Worm (Caenorhabditis elegans) whole organism, late embryonic: ENCODE results near the gene F54H5.3.
"Not testable (repeated sequence)": the region's sequence is repeated elsewhere in the genome, so short reads cannot be mapped to it uniquely, and the experiment has no call there.

ENCODE experiments used
- C08G9.2 ChIP-seq: sonication (generic microtip); optimal IDR thresholded peaks from 2 replicates; lab custom pipeline; 2016; ENCODE audit warnings: mild to moderate bottlenecking, missing genetic modification characterization, moderate library complexity, missing compliant biosample characterization
- C38D4.7 ChIP-seq: fragments of 200-800 bp; sonication (Bioruptor generic); optimal IDR thresholded peaks from 2 replicates; lab custom pipeline; 2018; ENCODE audit warnings: mild to moderate bottlenecking, missing genetic modification characterization, moderate library complexity, missing compliant biosample characterization
- K02D7.2 ChIP-seq: sonication (generic microtip); optimal IDR thresholded peaks from 2 replicates; lab custom pipeline; 2017; ENCODE audit warnings: mild to moderate bottlenecking, missing genetic modification characterization, missing compliant biosample characterization
- K09A11.1 ChIP-seq: sonication (generic microtip); optimal IDR thresholded peaks from 2 replicates; lab custom pipeline; 2017; ENCODE audit warnings: antibody characterized with exemption, mild to moderate bottlenecking, missing genetic modification characterization, missing compliant biosample characterization; ENCODE audit not compliant: insufficient read depth
- T23F11.4 ChIP-seq: fragments of 200-800 bp; sonication (Bioruptor generic); optimal IDR thresholded peaks from 2 replicates; lab custom pipeline; 2018; ENCODE audit warnings: mild to moderate bottlenecking, missing genetic modification characterization, missing compliant biosample characterization
- ahr-1 ChIP-seq: sonication (generic microtip); optimal IDR thresholded peaks from 2 replicates; lab custom pipeline; 2016; ENCODE audit warnings: missing genetic modification characterization, missing compliant biosample characterization
- ceh-14 ChIP-seq: sonication (generic microtip); optimal IDR thresholded peaks from 2 replicates; lab custom pipeline; 2016; ENCODE audit warnings: missing genotype, missing genetic modification characterization, missing compliant biosample characterization
- ceh-18 ChIP-seq: sonication (generic microtip); optimal IDR thresholded peaks from 2 replicates; lab custom pipeline; 2016; ENCODE audit warnings: missing genetic modification characterization, missing compliant biosample characterization
- ceh-24 ChIP-seq: sonication (generic microtip); optimal IDR thresholded peaks from 2 replicates; lab custom pipeline; 2016; ENCODE audit warnings: mild to moderate bottlenecking, missing genetic modification characterization, missing compliant biosample characterization
- ceh-30 ChIP-seq: fragments of 150-350 bp; optimal IDR thresholded peaks from 2 replicates; lab custom pipeline; 2014; ENCODE audit warnings: missing biosample characterization, missing genetic modification characterization
- ceh-31 ChIP-seq: sonication (generic microtip); optimal IDR thresholded peaks from 2 replicates; lab custom pipeline; 2016; ENCODE audit warnings: missing genetic modification characterization, missing compliant biosample characterization
- ceh-34 ChIP-seq: sonication (generic microtip); optimal IDR thresholded peaks from 2 replicates; lab custom pipeline; 2016; ENCODE audit warnings: mild to moderate bottlenecking, missing genetic modification characterization, missing compliant biosample characterization
- ceh-9 ChIP-seq: sonication (generic microtip); optimal IDR thresholded peaks from 2 replicates; lab custom pipeline; 2016; ENCODE audit warnings: mild to moderate bottlenecking, missing genetic modification characterization, inconsistent platforms, missing compliant biosample characterization
- che-1 ChIP-seq: sonication (generic microtip); optimal IDR thresholded peaks from 2 replicates; lab custom pipeline; 2016; ENCODE audit warnings: mild to moderate bottlenecking, missing genetic modification characterization, missing compliant biosample characterization
- elt-4 ChIP-seq: sonication (generic microtip); optimal IDR thresholded peaks from 2 replicates; lab custom pipeline; 2016; ENCODE audit warnings: missing genetic modification characterization, missing compliant biosample characterization
- ets-4 ChIP-seq: sonication (generic microtip); optimal IDR thresholded peaks from 2 replicates; lab custom pipeline; 2016; ENCODE audit warnings: missing genetic modification characterization, missing compliant biosample characterization
- eyg-1 ChIP-seq: sonication (generic microtip); optimal IDR thresholded peaks from 2 replicates; lab custom pipeline; 2016; ENCODE audit warnings: missing genotype, missing genetic modification characterization, missing compliant biosample characterization
- fax-1 ChIP-seq: sonication (generic microtip); optimal IDR thresholded peaks from 2 replicates; lab custom pipeline; 2016; ENCODE audit warnings: missing genotype, missing genetic modification characterization, missing compliant biosample characterization
- fkh-10 ChIP-seq: fragments of 150-350 bp; optimal IDR thresholded peaks from 2 replicates; lab custom pipeline; 2014; ENCODE audit warnings: missing biosample characterization, missing genetic modification reagents, missing genetic modification characterization
- hlh-30 ChIP-seq: sonication (generic microtip); optimal IDR thresholded peaks from 2 replicates; lab custom pipeline; 2017; ENCODE audit warnings: antibody characterized with exemption, missing genetic modification characterization, missing compliant biosample characterization; ENCODE audit not compliant: insufficient read depth
- hlh-8 ChIP-seq: sonication (generic microtip); optimal IDR thresholded peaks from 2 replicates; lab custom pipeline; 2016; ENCODE audit warnings: missing genotype, missing genetic modification characterization, missing compliant biosample characterization
- lin-11 ChIP-seq: fragments of 200-800 bp; sonication (Bioruptor generic); optimal IDR thresholded peaks from 2 replicates; lab custom pipeline; 2018; ENCODE audit warnings: mild to moderate bottlenecking, missing genetic modification characterization, missing compliant biosample characterization
- mec-3 ChIP-seq: sonication (generic microtip); optimal IDR thresholded peaks from 2 replicates; lab custom pipeline; 2016; ENCODE audit warnings: borderline replicate concordance, missing genetic modification characterization, missing compliant biosample characterization
- npax-4 ChIP-seq: sonication (generic microtip); optimal IDR thresholded peaks from 2 replicates; lab custom pipeline; 2016; ENCODE audit warnings: missing genetic modification characterization, missing compliant biosample characterization
- odd-2 ChIP-seq: sonication (generic microtip); optimal IDR thresholded peaks from 2 replicates; lab custom pipeline; 2017; ENCODE audit warnings: antibody characterized with exemption, mild to moderate bottlenecking, missing genetic modification characterization, missing compliant biosample characterization
- pat-9 ChIP-seq: fragments of 200-800 bp; sonication (Bioruptor generic); optimal IDR thresholded peaks from 2 replicates; lab custom pipeline; 2018; ENCODE audit warnings: mild to moderate bottlenecking, missing genetic modification characterization, moderate library complexity, missing compliant biosample characterization
- pax-1 ChIP-seq: fragments of 150-350 bp; optimal IDR thresholded peaks from 2 replicates; lab custom pipeline; 2014; ENCODE audit warnings: missing biosample characterization, missing genetic modification characterization
- pha-2 ChIP-seq: sonication (generic microtip); optimal IDR thresholded peaks from 2 replicates; lab custom pipeline; 2017; ENCODE audit warnings: mild to moderate bottlenecking, missing genetic modification characterization, missing compliant biosample characterization
- pqm-1 ChIP-seq: sonication (generic microtip); optimal IDR thresholded peaks from 2 replicates; lab custom pipeline; 2016; ENCODE audit warnings: missing genetic modification characterization, missing compliant biosample characterization
- pros-1 ChIP-seq: fragments of 150-350 bp; optimal IDR thresholded peaks from 2 replicates; lab custom pipeline; 2014; ENCODE audit warnings: missing biosample characterization, missing genetic modification reagents, missing genetic modification characterization
- sox-4 ChIP-seq: sonication (generic microtip); optimal IDR thresholded peaks from 2 replicates; lab custom pipeline; 2017; ENCODE audit warnings: mild to moderate bottlenecking, missing genetic modification characterization, inconsistent platforms, missing compliant biosample characterization
- syd-9 ChIP-seq: sonication (generic microtip); optimal IDR thresholded peaks from 2 replicates; lab custom pipeline; 2016; ENCODE audit warnings: mild to moderate bottlenecking, missing genetic modification characterization, moderate library complexity, missing compliant biosample characterization
- tbx-2 ChIP-seq: sonication (generic microtip); optimal IDR thresholded peaks from 2 replicates; lab custom pipeline; 2016; ENCODE audit warnings: missing genetic modification characterization, missing compliant biosample characterization
- tbx-7 ChIP-seq: sonication (generic microtip); optimal IDR thresholded peaks from 2 replicates; lab custom pipeline; 2016; ENCODE audit warnings: missing genotype, missing genetic modification characterization, missing compliant biosample characterization
- ttx-3 ChIP-seq: sonication (generic microtip); optimal IDR thresholded peaks from 2 replicates; lab custom pipeline; 2016; ENCODE audit warnings: missing genetic modification reagents, missing genetic modification characterization, missing compliant biosample characterization
- unc-3 ChIP-seq, 2 experiments: fragments of 200-800 bp in 1 of 2; sonication (Bioruptor generic) in 1 of 2; sonication (generic microtip) in 1 of 2; conservative IDR thresholded peaks in 1 of 2; optimal IDR thresholded peaks in 1 of 2; 2 replicates each; pipeline versions ENCODE4 v1.3.6 to Lab custom; 2016 to 2022; ENCODE audit warnings: missing compliant biosample characterization in 2 of 2, missing genetic modification characterization in 2 of 2, missing genetic modification reagents in 1 of 2
- unc-55 ChIP-seq: sonication (generic microtip); optimal IDR thresholded peaks from 2 replicates; lab custom pipeline; 2017; ENCODE audit warnings: missing biosample characterization, missing genetic modification reagents, missing genetic modification characterization
- zip-5 ChIP-seq: sonication (generic microtip); optimal IDR thresholded peaks from 2 replicates; lab custom pipeline; 2016; ENCODE audit warnings: missing genetic modification characterization, missing compliant biosample characterization
- ztf-16 ChIP-seq: sonication (generic microtip); optimal IDR thresholded peaks from 2 replicates; lab custom pipeline; 2017; ENCODE audit warnings: missing genetic modification characterization, missing compliant biosample characterization

Gene F54H5.3

DNA sequence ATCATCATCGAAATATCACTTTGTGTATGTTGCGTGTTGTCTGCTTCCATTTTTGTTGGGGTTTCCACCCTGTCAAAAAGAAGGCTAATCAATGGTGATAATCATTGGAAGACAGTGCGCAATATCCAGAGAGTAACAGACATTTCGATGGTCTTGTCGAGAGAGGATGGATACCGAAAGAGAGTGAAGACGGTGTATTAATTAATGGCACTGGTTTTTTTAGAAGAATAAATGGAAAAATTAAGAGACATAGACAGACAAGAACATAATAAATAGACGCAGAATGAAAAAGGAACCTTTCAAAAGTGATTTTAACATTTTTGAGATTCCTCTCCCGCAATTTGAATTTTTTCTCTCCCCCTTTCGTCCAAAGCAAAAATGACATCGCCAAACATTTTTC, 3.0 kb upstream of the F54H5.3 start (continued):
- no peak for TF ChIP-seq ceh-31 (tag; lab: Kevin White, UChicago)

DNA sequence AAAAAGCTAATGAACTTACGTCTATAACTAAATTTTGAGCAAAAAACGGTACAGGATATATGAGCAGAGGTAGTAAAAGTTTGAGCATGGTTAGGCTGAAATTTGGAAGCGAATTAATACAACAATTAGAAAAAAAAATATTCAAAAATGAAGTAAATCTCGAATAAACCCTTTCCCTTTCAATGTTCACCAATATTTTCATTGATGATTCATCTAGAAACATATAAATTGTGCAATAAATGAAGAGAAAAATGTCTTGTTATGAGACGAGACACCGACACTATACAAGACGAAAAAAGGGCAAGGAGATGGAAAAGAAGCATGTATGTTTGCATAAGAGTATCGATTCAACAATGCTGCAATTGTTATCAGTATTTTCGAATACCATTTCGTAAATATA, 3.3 kb downstream of the F54H5.3 start, which contains the start of gene F54H5.14:
TSS of gene F54H5.14 (minus strand) at position 101 of the 400 bp plus-strand sequence.
- TF ChIP-seq hlh-8 (no peak), ceh-18 (no peak)

ce11 chrII:6627182-6627581, 5.2 kb downstream of the F54H5.3 start, which contains the start of the genes F54H5.5 and F54H5.2:
Gene F54H5.5, minus strand, starts transcription at chrII:6627282.
Gene F54H5.2, plus strand, starts transcription at chrII:6627484.
- not testable (repeated sequence) for TF ChIP-seq pros-1; ets-4; fax-1 (tag; lab: Kevin White, UChicago)

- no peak for TF ChIP-seq pqm-1 (tag; lab: Kevin White, UChicago)
These were observed 6.4 kb downstream of the F54H5.3 start for ce11 chrII:6628397-6628796.

ce11 chrII:6629775-6630174, 7.8 kb downstream of the F54H5.3 start:
- no peak for TF ChIP-seq ztf-16 (tag; lab: Kevin White, UChicago)
- no peak for TF ChIP-seq npax-4 (tag; lab: Kevin White, UChicago)
- no peak for TF ChIP-seq C08G9.2 (tag; lab: Kevin White, UChicago)
- TF ChIP-seq sox-4 (tag; lab: Kevin White, UChicago) = no peak
- TF ChIP-seq pha-2 (tag; lab: Kevin White, UChicago) = no peak
- no peak for TF ChIP-seq ttx-3
- TF ChIP-seq zip-5 (tag; lab: Kevin White, UChicago) = no peak
- TF ChIP-seq K02D7.2 = no peak

- TF ChIP-seq tbx-7 = no peak
- TF ChIP-seq C08G9.2 (tag; lab: Kevin White, UChicago) = no peak
- TF ChIP-seq ceh-24 (tag; lab: Kevin White, UChicago) = no peak
- TF ChIP-seq unc-55 (GFP tag; lab: Kevin White, UChicago) = no peak
- TF ChIP-seq ceh-34 (tag; lab: Kevin White, UChicago) = no peak
- no peak for TF ChIP-seq hlh-30
- no peak for TF ChIP-seq ceh-30 (tag; lab: Kevin White, UChicago)
- no peak for TF ChIP-seq K09A11.1 (tag; lab: Kevin White, UChicago)
- TF ChIP-seq ceh-18 = no peak
- TF ChIP-seq ceh-14 (tag; lab: Kevin White, UChicago) = no peak
- no peak for TF ChIP-seq pat-9 (tag; lab: Kevin White, UChicago)
- no peak for TF ChIP-seq eyg-1
- TF ChIP-seq odd-2 (tag; lab: Kevin White, UChicago) = no peak
- no peak for TF ChIP-seq pros-1
- TF ChIP-seq mec-3 (tag; lab: Kevin White, UChicago) = no peak
- no peak for TF ChIP-seq ceh-9 (tag; lab: Kevin White, UChicago)
- no peak for TF ChIP-seq pha-2 (tag; lab: Kevin White, UChicago)
- no peak for TF ChIP-seq T23F11.4 (GFP tag; lab: Kevin White, UChicago)
- TF ChIP-seq tbx-2 (tag; lab: Kevin White, UChicago) = no peak
- TF ChIP-seq C38D4.7 (GFP tag; lab: Kevin White, UChicago) = no peak
These were observed 8.8 kb downstream of the F54H5.3 start, which contains the start of gene T19D12.4 for ce11 chrII:6630811-6631210. Gene T19D12.4, plus strand, starts transcription at chrII:6631105.

DNA sequence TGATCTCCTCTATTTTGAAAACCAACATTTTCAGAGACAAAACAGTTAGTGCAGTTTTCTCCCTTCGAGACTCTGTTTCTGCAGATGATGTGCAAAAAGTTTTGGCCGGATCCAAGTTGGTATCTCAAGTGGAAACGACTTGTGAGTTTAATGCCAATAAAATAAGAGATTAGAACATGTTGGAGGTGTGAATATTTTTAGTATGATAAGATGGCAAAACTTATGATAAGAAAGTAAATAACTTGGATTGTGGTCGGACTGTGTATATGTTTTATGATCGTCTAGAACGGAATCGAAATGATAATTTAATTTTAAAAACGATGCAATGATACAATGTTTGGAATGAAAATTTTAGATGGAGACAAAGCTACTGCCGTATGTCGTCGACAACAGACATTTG, 10.0 kb downstream of the F54H5.3 start:
- TF ChIP-seq fkh-10 (GFP tag; lab: Kevin White, UChicago) (no peak), npax-4 (tag; lab: Kevin White, UChicago) (no peak), che-1 (tag; lab: Kevin White, UChicago) (no peak), ceh-30 (tag; lab: Kevin White, UChicago) (no peak), tbx-7 (no peak), ahr-1 (tag; lab: Kevin White, UChicago) (no peak), C38D4.7 (GFP tag; lab: Kevin White, UChicago) (no peak), pax-1 (tag; lab: Kevin White, UChicago) (no peak), syd-9 (tag; lab: Kevin White, UChicago) (no peak), ceh-14 (tag; lab: Kevin White, UChicago) (no peak), ceh-31 (tag; lab: Kevin White, UChicago) (no peak), unc-55 (GFP tag; lab: Kevin White, UChicago) (no peak), elt-4 (tag; lab: Kevin White, UChicago) (no peak), lin-11 (tag; lab: Kevin White, UChicago) (no peak), unc-3 (GFP tag; conservative IDR thresholded peaks at IDR 0.05; lab: Robert Waterston, UW) (no peak), unc-3 (tag; optimal IDR thresholded peaks at IDR 0.05; lab: Kevin White, UChicago) (no peak)
